Fruit fly (Drosophila melanogaster) whole organism, wandering third instar larva: ENCODE results near the gene Cyp4ac2.

Source experiments
- Abd-B ChIP-seq: fragments of >200 bp; optimal IDR thresholded peaks from 2 replicates; lab custom pipeline; 2017; ENCODE audit warnings: missing biosample characterization, missing genetic modification characterization
- CG9705 ChIP-seq: fragments of 200-800 bp; sonication (Bioruptor generic); optimal IDR thresholded peaks from 2 replicates; lab custom pipeline; 2018; ENCODE audit warnings: missing biosample characterization, mild to moderate bottlenecking, missing genetic modification characterization
- CrebA ChIP-seq: fragments of 200-800 bp; sonication (Bioruptor generic); optimal IDR thresholded peaks from 2 replicates; lab custom pipeline; 2016; ENCODE audit warnings: missing biosample characterization, mild to moderate bottlenecking, missing genetic modification characterization, borderline replicate concordance
- Dfd ChIP-seq: fragments of >200 bp; optimal IDR thresholded peaks from 2 replicates; lab custom pipeline; 2017; ENCODE audit warnings: missing biosample characterization, missing genetic modification characterization
- Dif ChIP-seq: fragments of 200-275, 200-300 bp; sonication (Bioruptor generic); optimal IDR thresholded peaks from 2 replicates; lab custom pipeline; 2018; ENCODE audit warnings: missing biosample characterization, missing genetic modification characterization; ENCODE audit not compliant: partially characterized antibody
- GATAd ChIP-seq: sonication (Bioruptor generic); optimal IDR thresholded peaks from 2 replicates; lab custom pipeline; 2016; ENCODE audit warnings: missing biosample characterization, missing genetic modification characterization
- Hr78 ChIP-seq: fragments of >200 bp; optimal IDR thresholded peaks from 2 replicates; lab custom pipeline; 2017; ENCODE audit warnings: missing biosample characterization, missing genetic modification characterization
- Hr83 ChIP-seq: fragments of 200-300 bp; sonication (Bioruptor generic); optimal IDR thresholded peaks from 2 replicates; lab custom pipeline; 2016; ENCODE audit warnings: missing biosample characterization, mild to moderate bottlenecking, missing genetic modification characterization, moderate library complexity; ENCODE audit not compliant: poor library complexity, severe bottlenecking
- Jra ChIP-seq: sonication (Bioruptor generic); optimal IDR thresholded peaks from 2 replicates; lab custom pipeline; 2016; ENCODE audit warnings: missing biosample characterization, missing genetic modification characterization
- Mio ChIP-seq: sonication (Bioruptor generic); optimal IDR thresholded peaks from 2 replicates; lab custom pipeline; 2016; ENCODE audit warnings: missing biosample characterization, missing genetic modification characterization
- N ChIP-seq: fragments of >200 bp; optimal IDR thresholded peaks from 2 replicates; lab custom pipeline; 2018; ENCODE audit warnings: missing biosample characterization, missing external identifiers, missing genetic modification characterization
- OdsH ChIP-seq: fragments of 200-800 bp; sonication (Bioruptor generic); optimal IDR thresholded peaks from 2 replicates; lab custom pipeline; 2016; ENCODE audit warnings: missing biosample characterization, mild to moderate bottlenecking, missing genetic modification characterization
- Rel ChIP-seq, 2 experiments: fragments of 200-800 bp; sonication (Bioruptor generic) in 1 of 2; optimal IDR thresholded peaks; 2 replicates in 1 of 2; 3 replicates in 1 of 2; lab custom pipeline; 2016 to 2019; ENCODE audit warnings: mild to moderate bottlenecking in 2 of 2, missing biosample characterization in 2 of 2, missing genetic modification characterization in 2 of 2, moderate library complexity in 1 of 2
- Sp1 ChIP-seq: fragments of 200-800 bp; sonication (Bioruptor generic); optimal IDR thresholded peaks from 3 replicates; lab custom pipeline; 2019; ENCODE audit warnings: missing biosample characterization, mild to moderate bottlenecking, missing genetic modification characterization, moderate library complexity
- Vsx2 ChIP-seq: fragments of 200-300, 225-300 bp; sonication (Bioruptor generic); optimal IDR thresholded peaks from 2 replicates; lab custom pipeline; 2018; ENCODE audit warnings: missing biosample characterization, missing genetic modification characterization; ENCODE audit not compliant: partially characterized antibody
- brk ChIP-seq: fragments of 200-800 bp; sonication (Bioruptor generic); optimal IDR thresholded peaks from 2 replicates; lab custom pipeline; 2016; ENCODE audit warnings: missing biosample characterization, mild to moderate bottlenecking, missing genetic modification characterization
- dl ChIP-seq, 2 experiments: fragments of 175-275, 200-275 bp in 1 of 2; fragments of 200-275 bp in 1 of 2; sonication (Bioruptor generic); optimal IDR thresholded peaks; lab custom pipeline; 2018; ENCODE audit warnings: mild to moderate bottlenecking in 2 of 2, missing biosample characterization in 2 of 2, missing genetic modification characterization in 2 of 2, moderate library complexity in 2 of 2; ENCODE audit not compliant: partially characterized antibody in 2 of 2, insufficient read depth in 1 of 2
- dsf ChIP-seq: sonication (Bioruptor generic); optimal IDR thresholded peaks from 2 replicates; lab custom pipeline; 2016; ENCODE audit warnings: missing biosample characterization, missing genetic modification characterization, borderline replicate concordance
- ey ChIP-seq: fragments of 200-800 bp; sonication (Bioruptor generic); optimal IDR thresholded peaks from 2 replicates; lab custom pipeline; 2016; ENCODE audit warnings: missing biosample characterization, missing genetic modification characterization
- foxo ChIP-seq, 2 experiments: fragments of 200-800 bp; sonication (Bioruptor generic); optimal IDR thresholded peaks; 2 replicates in 1 of 2; 3 replicates in 1 of 2; lab custom pipeline; 2016 to 2017; ENCODE audit warnings: missing biosample characterization in 2 of 2, missing genetic modification characterization in 2 of 2
- fru ChIP-seq: fragments of 200-800 bp; sonication (Bioruptor generic); optimal IDR thresholded peaks from 3 replicates; lab custom pipeline; 2016; ENCODE audit warnings: missing biosample characterization, mild to moderate bottlenecking, missing genetic modification characterization
- h ChIP-seq: fragments of 200-800 bp; sonication (Bioruptor generic); optimal IDR thresholded peaks from 3 replicates; lab custom pipeline; 2016; ENCODE audit warnings: missing biosample characterization, mild to moderate bottlenecking, missing genetic modification characterization
- lola ChIP-seq: fragments of >200 bp; optimal IDR thresholded peaks from 2 replicates; lab custom pipeline; 2017; ENCODE audit warnings: missing biosample characterization, missing genetic modification characterization
- pan ChIP-seq: fragments of >200 bp; optimal IDR thresholded peaks from 2 replicates; lab custom pipeline; 2017
- psq ChIP-seq: fragments of 200-800 bp; sonication (Bioruptor generic); optimal IDR thresholded peaks from 3 replicates; lab custom pipeline; 2017; ENCODE audit warnings: missing biosample characterization, mild to moderate bottlenecking, missing genetic modification characterization, moderate library complexity
- rgr ChIP-seq: fragments of 200-800 bp; sonication (Bioruptor generic); optimal IDR thresholded peaks from 3 replicates; lab custom pipeline; 2016; ENCODE audit warnings: missing biosample characterization, mild to moderate bottlenecking, missing genetic modification characterization
- sage ChIP-seq: fragments of 200-800 bp; sonication (Bioruptor generic); optimal IDR thresholded peaks from 2 replicates; lab custom pipeline; 2016; ENCODE audit warnings: missing biosample characterization, mild to moderate bottlenecking, missing genetic modification characterization
- tai ChIP-seq: sonication (Bioruptor generic); optimal IDR thresholded peaks from 2 replicates; lab custom pipeline; 2016; ENCODE audit warnings: missing biosample characterization, missing genetic modification characterization
- usp ChIP-seq: fragments of >200 bp; optimal IDR thresholded peaks from 2 replicates; lab custom pipeline; 2017; ENCODE audit warnings: missing biosample characterization, missing genetic modification characterization
- woc ChIP-seq: sonication (Bioruptor generic); optimal IDR thresholded peaks from 2 replicates; lab custom pipeline; 2016; ENCODE audit warnings: missing biosample characterization, mild to moderate bottlenecking, missing genetic modification characterization

The Cyp4ac2 gene

dm6 chr2L:5299628-5299986, 33.4 kb downstream of the Cyp4ac2 start:
- TF ChIP-seq brk (GFP tag; lab: Kevin White, UChicago) (no peak), psq (no peak), fru (GFP tag; lab: Kevin White, UChicago) (no peak), Hr83 (GFP tag; lab: Kevin White, UChicago) (no peak), woc (GFP tag; lab: Kevin White, UChicago) (no peak), Dif (GFP tag; lab: Kevin White, UChicago) (peak; percentile 13), Hr78 (no peak)

dm6 chr2L:5300237-5300668, 34.1 kb downstream of the Cyp4ac2 start:
- peak; percentile 22 for TF ChIP-seq h (GFP tag; lab: Kevin White, UChicago)
- no peak for TF ChIP-seq N (GFP tag; lab: Kevin White, UChicago)
- TF ChIP-seq Rel (GFP tag; optimal IDR thresholded peaks at IDR 0.05; lab: Kevin White, UChicago) = no peak
- peak; percentile 50 for TF ChIP-seq Rel (tag; optimal IDR thresholded peaks at IDR 0.05; lab: Kevin White, UChicago)

dm6 chr2L:5300785-5301616, 34.8 kb downstream of the Cyp4ac2 start:
- TF ChIP-seq Rel (GFP tag; optimal IDR thresholded peaks at IDR 0.05; lab: Kevin White, UChicago) = no peak
- peak; percentile 67 for TF ChIP-seq Rel (tag; optimal IDR thresholded peaks at IDR 0.05; lab: Kevin White, UChicago)
- no peak for TF ChIP-seq Hr83 (GFP tag; lab: Kevin White, UChicago)

- TF ChIP-seq lola (GFP tag; lab: Kevin White, UChicago) = no peak
- TF ChIP-seq usp (GFP tag; lab: Kevin White, UChicago) = no peak
- no peak for TF ChIP-seq pan (lab: Kevin White, UChicago)
- TF ChIP-seq dsf = no peak
- TF ChIP-seq CG9705 (GFP tag; lab: Kevin White, UChicago) = no peak
- no peak for TF ChIP-seq ey
- no peak for TF ChIP-seq foxo (GFP tag; optimal IDR thresholded peaks at IDR 0.05; lab: Kevin White, UChicago)
- TF ChIP-seq Sp1 (GFP tag; lab: Kevin White, UChicago) = no peak
- no peak for TF ChIP-seq Hr78
- TF ChIP-seq Mio = no peak
- no peak for TF ChIP-seq dl (GFP tag; optimal IDR thresholded peaks at IDR 0.05; lab: Kevin White, UChicago; ENCODE audit: insufficient read depth in 1 of 2, partially characterized antibody in 2 of 2)
- no peak for TF ChIP-seq tai (GFP tag; lab: Kevin White, UChicago)
- no peak for TF ChIP-seq sage
- no peak for TF ChIP-seq Jra (GFP tag; lab: Kevin White, UChicago)
- TF ChIP-seq Dfd (GFP tag; lab: Kevin White, UChicago) = no peak
- no peak for TF ChIP-seq brk (GFP tag; lab: Kevin White, UChicago)
- no peak for TF ChIP-seq GATAd (GFP tag; lab: Kevin White, UChicago)
- no peak for TF ChIP-seq Hr83 (GFP tag; lab: Kevin White, UChicago)
- TF ChIP-seq psq = no peak
- TF ChIP-seq Abd-B (GFP tag; lab: Kevin White, UChicago) = no peak
Measured at dm6 chr2L:5302284-5302683, 36.1 kb downstream of the Cyp4ac2 start.

- TF ChIP-seq CrebA (GFP tag; lab: Kevin White, UChicago) (no peak), usp (GFP tag; lab: Kevin White, UChicago) (no peak), psq (no peak), fru (GFP tag; lab: Kevin White, UChicago) (no peak), sage (no peak), N (GFP tag; lab: Kevin White, UChicago) (no peak), Dfd (GFP tag; lab: Kevin White, UChicago) (no peak), dsf (no peak), Jra (GFP tag; lab: Kevin White, UChicago) (no peak), rgr (GFP tag; lab: Kevin White, UChicago) (no peak), Mio (no peak), tai (GFP tag; lab: Kevin White, UChicago) (no peak), Vsx2 (GFP tag; lab: Kevin White, UChicago) (no peak), Sp1 (GFP tag; lab: Kevin White, UChicago) (no peak), lola (GFP tag; lab: Kevin White, UChicago) (no peak), OdsH (no peak), woc (GFP tag; lab: Kevin White, UChicago) (no peak)
Measured at dm6 chr2L:5302692-5303043, 36.5 kb downstream of the Cyp4ac2 start.
